Fruit fly (Drosophila melanogaster) whole organism, prepupa: ENCODE results near the gene path.

Experiments used
- CG11902 ChIP-seq: fragments of 200-800 bp; sonication (Bioruptor generic); optimal IDR thresholded peaks from 3 replicates; lab custom pipeline; 2016; ENCODE audit warnings: missing biosample characterization, missing genetic modification characterization
- CG16779 ChIP-seq: fragments of 200-800 bp; sonication (Bioruptor generic); optimal IDR thresholded peaks from 3 replicates; lab custom pipeline; 2017; ENCODE audit warnings: missing biosample characterization, mild to moderate bottlenecking, missing genetic modification characterization
- CG4318 ChIP-seq: fragments of 200-800 bp; sonication (Bioruptor generic); optimal IDR thresholded peaks from 3 replicates; lab custom pipeline; 2017; ENCODE audit warnings: missing biosample characterization, mild to moderate bottlenecking, missing genetic modification characterization
- CG6854 ChIP-seq: fragments of 200-800 bp; sonication (Bioruptor generic); optimal IDR thresholded peaks from 2 replicates; lab custom pipeline; 2017; ENCODE audit warnings: missing biosample characterization, mild to moderate bottlenecking, missing genetic modification characterization
- CG9139 ChIP-seq: fragments of 200-800 bp; sonication (Bioruptor generic); optimal IDR thresholded peaks from 3 replicates; lab custom pipeline; 2017; ENCODE audit warnings: missing biosample characterization, mild to moderate bottlenecking, missing genetic modification characterization
- Ets21C ChIP-seq: fragments of 200-800 bp; sonication (Bioruptor generic); optimal IDR thresholded peaks from 3 replicates; lab custom pipeline; 2016; ENCODE audit warnings: missing biosample characterization, missing genetic modification characterization
- Gug ChIP-seq: fragments of 200-800 bp; sonication (Bioruptor generic); IDR thresholded peaks from 2 replicates; pipeline ENCODE4 v1.3.6; 2022; ENCODE audit warnings: missing biosample characterization, missing genetic modification characterization
- Hr39 ChIP-seq: fragments of 200-800 bp; sonication (Bioruptor generic); optimal IDR thresholded peaks from 2 replicates; lab custom pipeline; 2016; ENCODE audit warnings: missing biosample characterization, missing genetic modification characterization
- Lpt ChIP-seq: fragments of 200-800 bp; sonication (Bioruptor generic); optimal IDR thresholded peaks from 3 replicates; lab custom pipeline; 2016; ENCODE audit warnings: missing biosample characterization, missing genetic modification characterization
- Sox15 ChIP-seq: fragments of 200-800 bp; sonication (Bioruptor generic); optimal IDR thresholded peaks from 3 replicates; lab custom pipeline; 2016; ENCODE audit warnings: missing biosample characterization, missing genetic modification characterization
- dsx ChIP-seq: fragments of 200-800 bp; optimal IDR thresholded peaks from 3 replicates; lab custom pipeline; 2019; ENCODE audit warnings: missing biosample characterization, mild to moderate bottlenecking, missing genetic modification characterization, moderate library complexity; ENCODE audit not compliant: poor library complexity, severe bottlenecking
- svp ChIP-seq: fragments of 200-800 bp; sonication (Bioruptor generic); peaks from one replicate; lab custom pipeline; 2016; ENCODE audit warnings: missing biosample characterization, missing genetic modification characterization
- topi ChIP-seq: fragments of 200-800 bp; sonication (Bioruptor generic); optimal IDR thresholded peaks from 3 replicates; lab custom pipeline; 2016; ENCODE audit warnings: missing biosample characterization, missing genetic modification characterization

dm6 chr3L:9462247-9462769 lies 42.8 kb downstream of the path start:
- peak; percentile 88 for TF ChIP-seq CG4318 (GFP tag; lab: Kevin White, UChicago)
- peak; percentile 59 for TF ChIP-seq CG11902 (GFP tag; lab: Kevin White, UChicago)
- TF ChIP-seq Gug (GFP tag; lab: Robert Waterston, UW): peak; percentile 87
- TF ChIP-seq CG9139 (GFP tag; lab: Kevin White, UChicago): peak; percentile 71
- TF ChIP-seq Ets21C (GFP tag; lab: Kevin White, UChicago): peak; percentile 76
- peak; percentile 64 for TF ChIP-seq Hr39
- TF ChIP-seq topi (GFP tag; lab: Kevin White, UChicago): peak; percentile 89
- TF ChIP-seq CG6854: peak; percentile 85
- peak; percentile 95 for TF ChIP-seq svp (GFP tag; lab: Kevin White, UChicago)
- TF ChIP-seq dsx: peak; percentile 85
- peak; percentile 90 for TF ChIP-seq CG16779 (tag; lab: Kevin White, UChicago)
- peak; percentile 92 for TF ChIP-seq Lpt
- TF ChIP-seq Sox15: peak; percentile 56
